Worm (Caenorhabditis elegans) whole organism, L3 larva: ENCODE data around the gene F20G2.1.

Source experiments
- R02D3.7 ChIP-seq: fragments of 150-350 bp; optimal IDR thresholded peaks from 2 replicates; lab custom pipeline; 2014; ENCODE audit warnings: missing biosample characterization, missing genetic modification characterization
- ZK546.5 ChIP-seq: sonication (generic microtip); optimal IDR thresholded peaks from 2 replicates; lab custom pipeline; 2017; ENCODE audit warnings: missing biosample characterization, missing genetic modification characterization
- aly-2 ChIP-seq: fragments of 150-350 bp; optimal IDR thresholded peaks from 2 replicates; lab custom pipeline; 2014; ENCODE audit warnings: missing biosample characterization, missing genetic modification characterization
- ama-1 ChIP-seq: fragments of 150-350 bp; optimal IDR thresholded peaks from 2 replicates; lab custom pipeline; 2018
- ceh-16 ChIP-seq: sonication (generic microtip); optimal IDR thresholded peaks from 2 replicates; lab custom pipeline; 2017; ENCODE audit warnings: missing biosample characterization, missing genetic modification characterization
- ceh-28 ChIP-seq: fragments of 150-350 bp; optimal IDR thresholded peaks from 2 replicates; lab custom pipeline; 2014; ENCODE audit warnings: missing biosample characterization, missing genetic modification reagents, missing genetic modification characterization
- ceh-82 ChIP-seq: fragments of 150-350 bp; optimal IDR thresholded peaks from 2 replicates; lab custom pipeline; 2014; ENCODE audit warnings: missing biosample characterization, missing genetic modification characterization
- ceh-9 ChIP-seq: sonication (generic microtip); optimal IDR thresholded peaks from 2 replicates; lab custom pipeline; 2018; ENCODE audit warnings: missing biosample characterization, missing genetic modification characterization
- daf-12 ChIP-seq: fragments of 150-350 bp; optimal IDR thresholded peaks from 2 replicates; lab custom pipeline; 2014; ENCODE audit warnings: missing biosample characterization, missing genetic modification reagents, missing genetic modification characterization
- egl-27 ChIP-seq: sonication (generic microtip); optimal IDR thresholded peaks from 4 replicates; lab custom pipeline; 2017; ENCODE audit warnings: missing biosample characterization, missing genetic modification reagents, missing genetic modification characterization
- elt-2 ChIP-seq: sonication (generic microtip); optimal IDR thresholded peaks from 2 replicates; lab custom pipeline; 2016; ENCODE audit warnings: missing genetic modification reagents, mild to moderate bottlenecking, missing genetic modification characterization, missing compliant biosample characterization
- elt-3 ChIP-seq, 3 experiments: fragments of 150-350 bp in 1 of 3; sonication (generic microtip) in 2 of 3; optimal IDR thresholded peaks; 2 replicates in 2 of 3; 4 replicates in 1 of 3; lab custom pipeline; 2014 to 2017; ENCODE audit warnings: missing biosample characterization in 3 of 3, missing genetic modification characterization in 3 of 3
- eor-1 ChIP-seq, 2 experiments: fragments of 150-350 bp; optimal IDR thresholded peaks; 2 replicates each; lab custom pipeline; 2014 to 2018; ENCODE audit warnings: missing biosample characterization in 2 of 2, missing genetic modification characterization in 2 of 2
- fkh-10 ChIP-seq: sonication (generic microtip); optimal IDR thresholded peaks from 2 replicates; lab custom pipeline; 2017; ENCODE audit warnings: missing biosample characterization, missing genetic modification reagents, missing genetic modification characterization
- fkh-2 ChIP-seq: fragments of 150-350 bp; optimal IDR thresholded peaks from 2 replicates; lab custom pipeline; 2014; ENCODE audit warnings: missing biosample characterization, missing genetic modification reagents, missing genetic modification characterization
- fos-1 ChIP-seq: fragments of 150-350 bp; optimal IDR thresholded peaks from 2 replicates; lab custom pipeline; 2014; ENCODE audit warnings: missing biosample characterization, missing genetic modification characterization
- hmg-11 ChIP-seq: sonication (generic microtip); optimal IDR thresholded peaks from 2 replicates; lab custom pipeline; 2016; ENCODE audit warnings: missing genetic modification characterization, missing compliant biosample characterization
- jun-1 ChIP-seq: fragments of 150-350 bp; optimal IDR thresholded peaks from 2 replicates; lab custom pipeline; 2014; ENCODE audit warnings: missing biosample characterization, missing genetic modification reagents, missing genetic modification characterization
- lin-15B ChIP-seq: fragments of 150-350 bp; optimal IDR thresholded peaks from 2 replicates; lab custom pipeline; 2014; ENCODE audit warnings: missing biosample characterization, missing genetic modification characterization
- lin-39 ChIP-seq: fragments of 150-350 bp; optimal IDR thresholded peaks from 2 replicates; lab custom pipeline; 2018; ENCODE audit warnings: missing biosample characterization, missing genetic modification reagents, missing genetic modification characterization
- lsy-12 ChIP-seq: sonication (generic microtip); optimal IDR thresholded peaks from 2 replicates; lab custom pipeline; 2016; ENCODE audit warnings: mild to moderate bottlenecking, missing genetic modification characterization, missing compliant biosample characterization
- mdl-1 ChIP-seq: fragments of 150-350 bp; optimal IDR thresholded peaks from 2 replicates; lab custom pipeline; 2014; ENCODE audit warnings: missing biosample characterization, missing genetic modification characterization
- mml-1 ChIP-seq: fragments of 150-350 bp; sonication (generic microtip); optimal IDR thresholded peaks from 3 replicates; lab custom pipeline; 2014; ENCODE audit warnings: missing biosample characterization, missing genetic modification characterization
- nfya-1 ChIP-seq: sonication (generic microtip); optimal IDR thresholded peaks from 2 replicates; lab custom pipeline; 2017; ENCODE audit warnings: missing genetic modification characterization, mild to moderate bottlenecking, missing compliant biosample characterization, antibody characterized with exemption, moderate library complexity; ENCODE audit not compliant: insufficient read depth
- nhr-11 ChIP-seq: fragments of 150-350 bp; optimal IDR thresholded peaks from 2 replicates; lab custom pipeline; 2014; ENCODE audit warnings: missing biosample characterization, missing genetic modification characterization
- nhr-12 ChIP-seq: fragments of 150-350 bp; optimal IDR thresholded peaks from 2 replicates; lab custom pipeline; 2014; ENCODE audit warnings: missing biosample characterization, missing genetic modification characterization
- nhr-23 ChIP-seq: fragments of 150-350 bp; optimal IDR thresholded peaks from 2 replicates; lab custom pipeline; 2014; ENCODE audit warnings: missing biosample characterization, missing genetic modification reagents, missing genetic modification characterization
- nhr-237 ChIP-seq: fragments of 150-350 bp; optimal IDR thresholded peaks from 2 replicates; lab custom pipeline; 2014; ENCODE audit warnings: missing biosample characterization, missing genetic modification characterization
- nhr-25 ChIP-seq: sonication (generic microtip); optimal IDR thresholded peaks from 2 replicates; lab custom pipeline; 2017; ENCODE audit warnings: missing biosample characterization, missing genetic modification characterization
- nhr-28 ChIP-seq: fragments of 150-350 bp; optimal IDR thresholded peaks from 2 replicates; lab custom pipeline; 2014; ENCODE audit warnings: missing biosample characterization, missing genetic modification characterization
- nhr-43 ChIP-seq: sonication (generic microtip); optimal IDR thresholded peaks from 2 replicates; lab custom pipeline; 2016; ENCODE audit warnings: mild to moderate bottlenecking, missing genetic modification characterization, missing compliant biosample characterization; ENCODE audit not compliant: poor library complexity, severe bottlenecking
- nhr-67 ChIP-seq: fragments of 150-350 bp; optimal IDR thresholded peaks from 2 replicates; lab custom pipeline; 2014; ENCODE audit warnings: missing biosample characterization, missing genetic modification characterization
- nhr-76 ChIP-seq: fragments of 150-350 bp; sonication (generic microtip); optimal IDR thresholded peaks from 5 replicates; lab custom pipeline; 2014; ENCODE audit warnings: missing biosample characterization, missing genetic modification characterization
- nhr-77 ChIP-seq: fragments of 150-350 bp; optimal IDR thresholded peaks from 2 replicates; lab custom pipeline; 2014; ENCODE audit warnings: missing biosample characterization, missing genetic modification characterization
- pha-4 ChIP-seq: fragments of 150-350 bp; optimal IDR thresholded peaks from 2 replicates; lab custom pipeline; 2014; ENCODE audit warnings: missing biosample characterization, missing genetic modification reagents, missing genetic modification characterization
- pqm-1 ChIP-seq: fragments of 150-350 bp; optimal IDR thresholded peaks from 2 replicates; lab custom pipeline; 2017; ENCODE audit warnings: missing biosample characterization, missing genetic modification characterization, inconsistent platforms
- sea-2 ChIP-seq: fragments of 150-350 bp; sonication (generic microtip); optimal IDR thresholded peaks from 4 replicates; lab custom pipeline; 2014; ENCODE audit warnings: missing biosample characterization, missing genetic modification reagents, missing genetic modification characterization
- skn-1 ChIP-seq: fragments of 150-350 bp; optimal IDR thresholded peaks from 2 replicates; lab custom pipeline; 2014; ENCODE audit warnings: missing biosample characterization, missing genetic modification characterization
- snpc-4 ChIP-seq: fragments of 150-350 bp; optimal IDR thresholded peaks from 2 replicates; lab custom pipeline; 2014; ENCODE audit warnings: missing biosample characterization, missing genetic modification characterization
- tbx-2 ChIP-seq: sonication (generic microtip); optimal IDR thresholded peaks from 2 replicates; lab custom pipeline; 2016; ENCODE audit warnings: mild to moderate bottlenecking, missing genetic modification characterization, missing compliant biosample characterization
- unc-39 ChIP-seq: sonication (generic microtip); optimal IDR thresholded peaks from 4 replicates; lab custom pipeline; 2017; ENCODE audit warnings: missing biosample characterization, missing genetic modification characterization
- unc-62 ChIP-seq: fragments of 150-350 bp; sonication (generic microtip); optimal IDR thresholded peaks from 4 replicates; lab custom pipeline; 2014; ENCODE audit warnings: missing biosample characterization, missing genetic modification reagents, missing genetic modification characterization
- zag-1 ChIP-seq: fragments of 150-350 bp; optimal IDR thresholded peaks from 2 replicates; lab custom pipeline; 2014; ENCODE audit warnings: missing biosample characterization, missing genetic modification characterization
- ztf-11 ChIP-seq: fragments of 150-350 bp; optimal IDR thresholded peaks from 2 replicates; lab custom pipeline; 2014; ENCODE audit warnings: missing biosample characterization, missing genetic modification characterization
- ztf-4 ChIP-seq: fragments of 150-350 bp; optimal IDR thresholded peaks from 2 replicates; lab custom pipeline; 2014; ENCODE audit warnings: missing biosample characterization, missing genetic modification characterization

F20G2.1 gene

ce11 chrV:13789362-13789761 lies 36.0 kb upstream of the F20G2.1 start (continued):
- TF ChIP-seq unc-39 (tag; lab: Kevin White, UChicago) (no peak), ZK546.5 (tag; lab: Kevin White, UChicago) (no peak), snpc-4 (tag; lab: Kevin White, UChicago) (peak; percentile 71), daf-12 (tag; lab: Kevin White, UChicago) (no peak), pqm-1 (tag; lab: Kevin White, UChicago) (peak; percentile 79), nhr-67 (tag; lab: Kevin White, UChicago) (no peak), nhr-237 (tag; lab: Kevin White, UChicago) (no peak), nhr-25 (peak; percentile 84), nhr-77 (tag; lab: Kevin White, UChicago) (no peak), nhr-11 (tag; lab: Kevin White, UChicago) (peak; percentile 91), lin-15B (peak; percentile 94), hmg-11 (peak; percentile 88), fkh-10 (GFP tag; lab: Kevin White, UChicago) (peak; percentile 25), fkh-2 (tag; lab: Kevin White, UChicago) (peak; percentile 1), tbx-2 (tag; lab: Kevin White, UChicago) (peak; percentile 6), nhr-76 (tag; lab: Kevin White, UChicago) (no peak), skn-1 (peak; percentile 29), elt-2 (tag; lab: Kevin White, UChicago) (peak; percentile 87), aly-2 (no peak), ama-1 (peak; percentile 76), nhr-23 (peak; percentile 81)

DNA sequence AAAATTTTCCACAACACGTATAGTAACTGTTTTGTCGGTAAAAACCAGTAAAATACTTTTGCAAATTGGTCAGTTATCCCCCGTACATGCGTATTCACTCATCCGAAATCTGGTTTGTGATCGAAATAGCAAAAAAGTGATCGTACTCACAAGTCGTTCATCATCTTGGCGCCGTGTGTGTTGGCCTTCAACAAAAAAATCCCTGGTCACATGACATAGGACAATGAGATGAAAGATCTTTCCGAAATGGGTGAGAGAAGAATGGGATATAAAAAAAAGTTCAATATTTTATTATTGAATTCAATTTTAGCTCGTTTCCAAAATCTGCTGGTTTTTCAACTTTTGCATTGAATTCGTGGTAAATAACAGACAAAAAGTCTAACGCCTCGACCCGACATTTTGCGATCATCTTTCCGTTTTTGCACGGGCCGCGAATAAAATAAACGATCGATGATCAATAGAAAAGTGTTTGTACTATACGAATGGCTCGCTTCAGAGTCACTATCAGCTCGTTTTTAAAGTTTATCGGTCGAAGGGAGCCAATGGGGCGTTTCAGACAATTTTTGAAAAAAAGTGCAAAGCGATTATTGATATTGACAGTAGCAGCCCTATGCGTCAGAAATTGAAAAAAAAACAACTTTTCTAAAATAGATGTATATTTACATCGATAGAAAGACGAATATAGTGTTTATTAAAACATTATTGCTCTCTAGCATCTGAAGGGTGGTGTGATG lies 34.7 kb upstream of the F20G2.1 start:
- TF ChIP-seq nhr-237 (tag; lab: Kevin White, UChicago) (no peak), ceh-28 (tag; lab: Kevin White, UChicago) (no peak), ama-1 (no peak), nhr-67 (tag; lab: Kevin White, UChicago) (no peak), sea-2 (GFP tag; lab: Kevin White, UChicago) (no peak), ceh-16 (no peak), zag-1 (tag; lab: Kevin White, UChicago) (no peak), nhr-11 (tag; lab: Kevin White, UChicago) (no peak), aly-2 (no peak), R02D3.7 (tag; lab: Kevin White, UChicago) (no peak), ztf-4 (tag; lab: Kevin White, UChicago) (no peak), ceh-82 (tag; lab: Kevin White, UChicago) (no peak), jun-1 (no peak), daf-12 (tag; lab: Kevin White, UChicago) (no peak), pqm-1 (tag; lab: Kevin White, UChicago) (peak; percentile 56), nhr-77 (tag; lab: Kevin White, UChicago) (no peak), pha-4 (tag; lab: Kevin White, UChicago) (peak; percentile 48), elt-2 (tag; lab: Kevin White, UChicago) (peak; percentile 62), ztf-11 (tag; lab: Kevin White, UChicago) (no peak), nhr-43 (peak; percentile 66), nhr-76 (tag; lab: Kevin White, UChicago) (no peak), lin-15B (no peak), nfya-1 (peak; percentile 7), nhr-25 (peak; percentile 69), nhr-23 (peak; percentile 42), ZK546.5 (tag; lab: Kevin White, UChicago) (no peak), nhr-28 (tag; lab: Kevin White, UChicago) (no peak), hmg-11 (no peak)

- TF ChIP-seq ceh-16 (no peak), lsy-12 (tag; lab: Kevin White, UChicago) (peak; percentile 36), snpc-4 (tag; lab: Kevin White, UChicago) (no peak), elt-3 (tag; optimal IDR thresholded peaks at IDR 0.05; lab: Kevin White, UChicago) (no peak), nfya-1 (peak; percentile 45), nhr-25 (no peak), pqm-1 (tag; lab: Kevin White, UChicago) (peak; percentile 46), mml-1 (no peak), lin-39 (tag; lab: Kevin White, UChicago) (peak; percentile 48), nhr-12 (tag; lab: Kevin White, UChicago) (no peak), egl-27 (tag; lab: Kevin White, UChicago) (no peak), ZK546.5 (tag; lab: Kevin White, UChicago) (no peak), R02D3.7 (tag; lab: Kevin White, UChicago) (no peak), ztf-4 (tag; lab: Kevin White, UChicago) (no peak), fkh-2 (tag; lab: Kevin White, UChicago) (no peak), zag-1 (tag; lab: Kevin White, UChicago) (no peak), aly-2 (no peak), mdl-1 (tag; lab: Kevin White, UChicago) (no peak), tbx-2 (tag; lab: Kevin White, UChicago) (no peak), ceh-9 (tag; lab: Kevin White, UChicago) (no peak), unc-62 (GFP tag; lab: Kevin White, UChicago) (no peak), ceh-82 (tag; lab: Kevin White, UChicago) (no peak), unc-39 (tag; lab: Kevin White, UChicago) (no peak), nhr-43 (no peak), eor-1 (tag; optimal IDR thresholded peaks at IDR 0.05; lab: Kevin White, UChicago) (no peak), fos-1 (no peak), daf-12 (tag; lab: Kevin White, UChicago) (no peak), nhr-28 (tag; lab: Kevin White, UChicago) (no peak)
Measured at ce11 chrV:13787225-13787898, 34.0 kb upstream of the F20G2.1 start, which contains the start of the genes F53C11.4 and F53C11.5. Gene F53C11.4 (minus strand): TSS chrV:13787352. Gene F53C11.5 (plus strand): TSS chrV:13787549.
